Worm (Caenorhabditis elegans) whole organism, L2 larva: ENCODE measurements around the gene C32A9.1.

Experiments
- R02D3.7 ChIP-seq: fragments of 150-350 bp; optimal IDR thresholded peaks from 2 replicates; lab custom pipeline; 2014; ENCODE audit warnings: missing biosample characterization, missing genetic modification characterization
- blmp-1 ChIP-seq: sonication (generic microtip); optimal IDR thresholded peaks from 2 replicates; lab custom pipeline; 2017; ENCODE audit warnings: missing genetic modification characterization, mild to moderate bottlenecking, missing compliant biosample characterization, antibody characterized with exemption, moderate library complexity; ENCODE audit not compliant: insufficient read depth
- egl-27 ChIP-seq: sonication (generic microtip); optimal IDR thresholded peaks from 3 replicates; lab custom pipeline; 2017; ENCODE audit warnings: missing biosample characterization, missing genetic modification reagents, missing genetic modification characterization
- lin-39 ChIP-seq: fragments of 150-350 bp; optimal IDR thresholded peaks from 2 replicates; lab custom pipeline; 2014; ENCODE audit warnings: missing biosample characterization, missing genetic modification reagents, missing genetic modification characterization
- mab-5 ChIP-seq: fragments of 150-350 bp; optimal IDR thresholded peaks from 2 replicates; lab custom pipeline; 2014; ENCODE audit warnings: missing biosample characterization, missing genetic modification characterization
- mdl-1 ChIP-seq, 2 experiments: fragments of 150-350 bp in 1 of 2; sonication (generic microtip) in 1 of 2; optimal IDR thresholded peaks; 2 replicates each; lab custom pipeline; 2017; ENCODE audit warnings: missing biosample characterization in 2 of 2, missing genetic modification characterization in 2 of 2
- nhr-11 ChIP-seq: fragments of 150-350 bp; optimal IDR thresholded peaks from 2 replicates; lab custom pipeline; 2014; ENCODE audit warnings: missing biosample characterization, missing genetic modification characterization
- nhr-25 ChIP-seq: fragments of 150-350 bp; sonication (generic microtip); optimal IDR thresholded peaks from 3 replicates; lab custom pipeline; 2014; ENCODE audit warnings: missing biosample characterization, missing genetic modification characterization
- nhr-77 ChIP-seq: fragments of 150-350 bp; optimal IDR thresholded peaks from 2 replicates; lab custom pipeline; 2014; ENCODE audit warnings: missing biosample characterization, missing genetic modification characterization
- skn-1 ChIP-seq: sonication (generic microtip); optimal IDR thresholded peaks from 2 replicates; lab custom pipeline; 2017; ENCODE audit warnings: missing biosample characterization, missing genetic modification characterization
- snpc-4 ChIP-seq: fragments of 150-350 bp; optimal IDR thresholded peaks from 2 replicates; lab custom pipeline; 2014; ENCODE audit warnings: missing biosample characterization, missing genetic modification characterization
- unc-39 ChIP-seq: fragments of 150-350 bp; optimal IDR thresholded peaks from 2 replicates; lab custom pipeline; 2014; ENCODE audit warnings: missing biosample characterization, missing genetic modification characterization
- zag-1 ChIP-seq: fragments of 150-350 bp; optimal IDR thresholded peaks from 2 replicates; lab custom pipeline; 2014; ENCODE audit warnings: missing biosample characterization, missing genetic modification characterization
- ztf-4 ChIP-seq: fragments of 150-350 bp; optimal IDR thresholded peaks from 2 replicates; lab custom pipeline; 2014; ENCODE audit warnings: missing biosample characterization, missing genetic modification characterization

DNA sequence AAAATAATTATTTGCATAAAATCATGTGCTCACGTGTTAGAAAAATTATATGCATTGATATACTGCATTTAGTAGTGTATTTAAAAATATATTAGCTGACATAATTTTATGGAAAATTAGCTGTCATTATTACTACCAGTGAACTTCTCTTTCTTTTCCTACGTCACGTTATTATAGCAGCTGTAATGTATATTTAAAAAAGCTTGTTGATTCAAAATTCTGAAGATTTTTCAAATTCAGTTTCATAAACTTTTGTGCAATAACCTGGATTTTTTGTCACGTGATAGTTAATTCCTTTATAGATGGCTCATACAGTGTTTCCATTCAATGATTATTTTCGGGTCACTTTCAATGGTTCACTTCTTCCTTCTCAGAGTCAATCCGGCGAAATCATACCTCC lies 47.5 kb downstream of the C32A9.1 start, which contains the start of gene F44A6.3:
- no peak for TF ChIP-seq egl-27 (tag; lab: Kevin White, UChicago)
- TF ChIP-seq nhr-25 (tag; lab: Kevin White, UChicago): no peak
- TF ChIP-seq nhr-77 (tag; lab: Kevin White, UChicago): no peak
- TF ChIP-seq R02D3.7: no peak
- no peak for TF ChIP-seq blmp-1 (tag; lab: Kevin White, UChicago)
- no peak for TF ChIP-seq mab-5 (tag; lab: Kevin White, UChicago)
- no peak for TF ChIP-seq skn-1 (tag; lab: Kevin White, UChicago)
- TF ChIP-seq zag-1 (tag; lab: Kevin White, UChicago): no peak
- TF ChIP-seq snpc-4 (tag; lab: Kevin White, UChicago): no peak
- no peak for TF ChIP-seq lin-39
- no peak for TF ChIP-seq unc-39
- TF ChIP-seq nhr-11: no peak
- no peak for TF ChIP-seq mdl-1 (tag; optimal IDR thresholded peaks at IDR 0.05; lab: Kevin White, UChicago)
- TF ChIP-seq ztf-4 (tag; lab: Kevin White, UChicago): no peak
